Worm (Caenorhabditis elegans) whole organism, L1 larva: ENCODE measurements around the gene hmg-11.

Experiments used
- C34B4.2 ChIP-seq: sonication (generic microtip); optimal IDR thresholded peaks from 2 replicates; lab custom pipeline; 2017; ENCODE audit warnings: mild to moderate bottlenecking, missing genetic modification characterization, missing compliant biosample characterization
- Y116A8C.19 ChIP-seq: sonication (generic microtip); optimal IDR thresholded peaks from 2 replicates; lab custom pipeline; 2016; ENCODE audit warnings: missing compliant biosample characterization, missing genetic modification characterization, borderline replicate concordance
- aly-2 ChIP-seq: fragments of 150-350 bp; optimal IDR thresholded peaks from 2 replicates; lab custom pipeline; 2014; ENCODE audit warnings: missing biosample characterization, missing genetic modification characterization
- ceh-8 ChIP-seq: fragments of 200-800 bp; sonication (Bioruptor generic); optimal IDR thresholded peaks from 2 replicates; lab custom pipeline; 2018; ENCODE audit warnings: mild to moderate bottlenecking, missing genetic modification characterization, moderate library complexity, missing compliant biosample characterization
- dpl-1 ChIP-seq, 3 experiments: fragments of 150-350 bp in 2 of 3; sonication (generic microtip) in 1 of 3; optimal IDR thresholded peaks; 2 replicates each; lab custom pipeline; 2014 to 2017; ENCODE audit warnings: missing biosample characterization in 3 of 3, missing genetic modification characterization in 3 of 3, missing genetic modification reagents in 3 of 3
- efl-1 ChIP-seq, 4 experiments: fragments of 150-350 bp; optimal IDR thresholded peaks in 3 of 4; peaks in 1 of 4; 1 replicate in 1 of 4; 2 replicates in 3 of 4; lab custom pipeline; 2014; ENCODE audit warnings: missing biosample characterization in 2 of 4, missing genetic modification characterization in 2 of 4, missing genetic modification reagents in 2 of 4
- egl-13 ChIP-seq: sonication (generic microtip); optimal IDR thresholded peaks from 2 replicates; lab custom pipeline; 2016; ENCODE audit warnings: missing genotype, missing genetic modification reagents, missing genetic modification characterization, missing compliant biosample characterization
- elt-3 ChIP-seq, 6 experiments: fragments of 150-350 bp in 1 of 6; sonication (generic microtip); optimal IDR thresholded peaks; 2 replicates each; lab custom pipeline; 2017 to 2018; ENCODE audit warnings: missing biosample characterization in 6 of 6, missing genetic modification characterization in 6 of 6, inconsistent platforms in 1 of 6
- fkh-4 ChIP-seq: sonication (generic microtip); optimal IDR thresholded peaks from 2 replicates; lab custom pipeline; 2016; ENCODE audit warnings: missing compliant biosample characterization, missing genetic modification characterization, borderline replicate concordance
- fkh-8 ChIP-seq: sonication (generic microtip); optimal IDR thresholded peaks from 2 replicates; lab custom pipeline; 2016; ENCODE audit warnings: mild to moderate bottlenecking, missing genetic modification characterization, missing compliant biosample characterization
- hlh-17 ChIP-seq: fragments of 200-800 bp; sonication (Bioruptor generic); optimal IDR thresholded peaks from 2 replicates; lab custom pipeline; 2018; ENCODE audit warnings: missing genetic modification characterization, mild to moderate bottlenecking, missing compliant biosample characterization, moderate library complexity, borderline replicate concordance
- irx-1 ChIP-seq: sonication (generic microtip); optimal IDR thresholded peaks from 2 replicates; lab custom pipeline; 2016; ENCODE audit warnings: missing genetic modification characterization, missing compliant biosample characterization
- isw-1 ChIP-seq: fragments of 200-800 bp; sonication (Bioruptor generic); IDR thresholded peaks from 2 replicates; pipeline ENCODE4 v1.3.6; 2022; ENCODE audit warnings: missing genetic modification characterization, missing compliant biosample characterization
- lin-13 ChIP-seq: fragments of 150-350 bp; optimal IDR thresholded peaks from 2 replicates; lab custom pipeline; 2014; ENCODE audit warnings: missing biosample characterization, missing genetic modification reagents, missing genetic modification characterization
- lin-14 ChIP-seq: fragments of 200-800 bp; sonication (Bioruptor generic); optimal IDR thresholded peaks from 2 replicates; lab custom pipeline; 2018; ENCODE audit warnings: mild to moderate bottlenecking, missing genetic modification characterization, moderate library complexity, missing compliant biosample characterization
- lin-35 ChIP-seq, 2 experiments: fragments of 150-350 bp; optimal IDR thresholded peaks; 2 replicates each; lab custom pipeline; 2014; ENCODE audit warnings: missing biosample characterization in 2 of 2, missing genetic modification characterization in 2 of 2, missing genetic modification reagents in 2 of 2
- lin-39 ChIP-seq: fragments of 150-350 bp; optimal IDR thresholded peaks from 2 replicates; lab custom pipeline; 2014; ENCODE audit warnings: missing biosample characterization, missing genetic modification reagents, missing genetic modification characterization
- lsy-2 ChIP-seq, 2 experiments: fragments of 150-350 bp; optimal IDR thresholded peaks; 2 replicates each; lab custom pipeline; 2014; ENCODE audit warnings: missing biosample characterization in 2 of 2, missing genetic modification characterization in 2 of 2
- mab-9 ChIP-seq: fragments of 200-800 bp; sonication (Bioruptor generic); IDR thresholded peaks from 2 replicates; pipeline ENCODE4 v1.3.6; 2022; ENCODE audit warnings: missing genetic modification reagents, missing genetic modification characterization, missing compliant biosample characterization
- mdl-1 ChIP-seq, 2 experiments: fragments of 150-350 bp; optimal IDR thresholded peaks; 2 replicates each; lab custom pipeline; 2014 to 2017; ENCODE audit warnings: missing biosample characterization in 2 of 2, missing genetic modification characterization in 2 of 2, inconsistent platforms in 1 of 2
- nhr-11 ChIP-seq: fragments of 150-350 bp; optimal IDR thresholded peaks from 2 replicates; lab custom pipeline; 2014; ENCODE audit warnings: missing biosample characterization, missing genetic modification characterization
- nhr-12 ChIP-seq: sonication (generic microtip); optimal IDR thresholded peaks from 2 replicates; lab custom pipeline; 2017; ENCODE audit warnings: missing biosample characterization, missing genetic modification characterization
- nhr-20 ChIP-seq: sonication (generic microtip); optimal IDR thresholded peaks from 2 replicates; lab custom pipeline; 2016; ENCODE audit warnings: mild to moderate bottlenecking, missing genetic modification characterization, missing compliant biosample characterization
- nhr-237 ChIP-seq: fragments of 150-350 bp; optimal IDR thresholded peaks from 2 replicates; lab custom pipeline; 2014; ENCODE audit warnings: missing biosample characterization, missing genetic modification characterization
- nhr-71 ChIP-seq: sonication (generic microtip); optimal IDR thresholded peaks from 2 replicates; lab custom pipeline; 2016; ENCODE audit warnings: mild to moderate bottlenecking, missing genetic modification characterization, moderate library complexity, missing compliant biosample characterization
- nhr-77 ChIP-seq: fragments of 150-350 bp; optimal IDR thresholded peaks from 2 replicates; lab custom pipeline; 2014; ENCODE audit warnings: missing biosample characterization, missing genetic modification characterization
- nhr-84 ChIP-seq: sonication (generic microtip); optimal IDR thresholded peaks from 2 replicates; lab custom pipeline; 2017; ENCODE audit warnings: missing biosample characterization, missing genetic modification characterization
- nhr-90 ChIP-seq: sonication (generic microtip); optimal IDR thresholded peaks from 2 replicates; lab custom pipeline; 2016; ENCODE audit warnings: mild to moderate bottlenecking, missing genetic modification characterization, missing compliant biosample characterization; ENCODE audit not compliant: poor library complexity
- skn-1 ChIP-seq: fragments of 150-350 bp; optimal IDR thresholded peaks from 2 replicates; lab custom pipeline; 2014; ENCODE audit warnings: missing biosample characterization, missing genetic modification characterization
- snpc-4 ChIP-seq: fragments of 150-350 bp; optimal IDR thresholded peaks from 2 replicates; lab custom pipeline; 2014; ENCODE audit warnings: missing biosample characterization, missing genetic modification characterization
- tbx-2 ChIP-seq: sonication (generic microtip); optimal IDR thresholded peaks from 2 replicates; lab custom pipeline; 2016; ENCODE audit warnings: missing genetic modification characterization, missing compliant biosample characterization
- unc-130 ChIP-seq: fragments of 150-350 bp; optimal IDR thresholded peaks from 2 replicates; lab custom pipeline; 2017; ENCODE audit warnings: missing biosample characterization, missing genetic modification characterization, inconsistent platforms
- unc-62 ChIP-seq: fragments of 150-350 bp; optimal IDR thresholded peaks from 2 replicates; lab custom pipeline; 2014; ENCODE audit warnings: missing biosample characterization, missing genetic modification reagents, missing genetic modification characterization
- unc-86 ChIP-seq: sonication (generic microtip); optimal IDR thresholded peaks from 2 replicates; lab custom pipeline; 2016; ENCODE audit warnings: missing genetic modification characterization, missing compliant biosample characterization
- unc-98 ChIP-seq: fragments of 200-800 bp; sonication (Bioruptor generic); IDR thresholded peaks from 2 replicates; pipeline ENCODE4 v1.3.6; 2022; ENCODE audit warnings: missing genetic modification characterization, missing compliant biosample characterization
- zag-1 ChIP-seq: fragments of 150-350 bp; optimal IDR thresholded peaks from 2 replicates; lab custom pipeline; 2014; ENCODE audit warnings: missing biosample characterization, missing genetic modification characterization
- zip-4 ChIP-seq: fragments of 200-800 bp; sonication (Bioruptor generic); optimal IDR thresholded peaks from 2 replicates; lab custom pipeline; 2018; ENCODE audit warnings: mild to moderate bottlenecking, missing genetic modification characterization, moderate library complexity, missing compliant biosample characterization
- ztf-11 ChIP-seq, 2 experiments: sonication (generic microtip); optimal IDR thresholded peaks; 2 replicates each; lab custom pipeline; 2016 to 2017; ENCODE audit warnings: missing genetic modification characterization in 2 of 2, missing biosample characterization in 1 of 2, missing compliant biosample characterization in 1 of 2

hmg-11 gene

ce11 chrII:4706359-4706871, 33.5 kb downstream of the hmg-11 start, which contains the start of the genes F10G7.9 and tsn-1 (continued):
- TF ChIP-seq aly-2: no peak
- TF ChIP-seq, all 84 proteins: peak for 27

ce11 chrII:4710120-4710519, 37.2 kb downstream of the hmg-11 start, which contains the start of gene tag-151:
Gene tag-151 (plus strand): TSS chrII:4710277.
- TF ChIP-seq nhr-90 (tag; lab: Kevin White, UChicago): peak; percentile 11
- TF ChIP-seq skn-1 (tag; lab: Kevin White, UChicago): no peak
- no peak for TF ChIP-seq nhr-11 (tag; lab: Kevin White, UChicago)
- TF ChIP-seq efl-1 (optimal IDR thresholded peaks at IDR 0.05; lab: Kevin White, UChicago): no peak
- TF ChIP-seq efl-1 (GFP tag; optimal IDR thresholded peaks at IDR 0.05 in 1 of 2; lab: Kevin White, UChicago): peak in 1 of 2 experiments; percentile 52
- TF ChIP-seq unc-86 (tag; lab: Kevin White, UChicago): no peak
- TF ChIP-seq tbx-2 (tag; lab: Kevin White, UChicago): no peak
- no peak for TF ChIP-seq mdl-1 (tag; optimal IDR thresholded peaks at IDR 0.05; lab: Kevin White, UChicago)
- TF ChIP-seq nhr-77: no peak
- TF ChIP-seq snpc-4: no peak
- TF ChIP-seq lin-13: no peak
- TF ChIP-seq zag-1 (tag; lab: Kevin White, UChicago): no peak
- TF ChIP-seq C34B4.2 (tag; lab: Kevin White, UChicago): no peak
- no peak for TF ChIP-seq ztf-11 (tag; optimal IDR thresholded peaks at IDR 0.05; lab: Kevin White, UChicago)
- no peak for TF ChIP-seq fkh-8 (tag; lab: Kevin White, UChicago)
- peak in 1 of 2 experiments; percentile 1 for TF ChIP-seq lsy-2 (tag; optimal IDR thresholded peaks at IDR 0.05; lab: Kevin White, UChicago)
- no peak for TF ChIP-seq ceh-8 (GFP tag; lab: Kevin White, UChicago)
- no peak for TF ChIP-seq fkh-4
- no peak for TF ChIP-seq dpl-1 (GFP tag; optimal IDR thresholded peaks at IDR 0.05; lab: Kevin White, UChicago)
- no peak for TF ChIP-seq lin-35 (GFP tag; optimal IDR thresholded peaks at IDR 0.05; lab: Kevin White, UChicago)
- no peak for TF ChIP-seq hlh-17 (GFP tag; lab: Kevin White, UChicago)
- no peak for TF ChIP-seq irx-1 (tag; lab: Kevin White, UChicago)
- no peak for TF ChIP-seq isw-1 (GFP tag; lab: Robert Waterston, UW)

ce11 chrII:4710813-4711212, 37.9 kb downstream of the hmg-11 start:
- TF ChIP-seq nhr-237 (tag; lab: Kevin White, UChicago): no peak
- no peak for TF ChIP-seq nhr-71
- TF ChIP-seq zip-4 (GFP tag; lab: Kevin White, UChicago): no peak
- TF ChIP-seq unc-130 (tag; lab: Kevin White, UChicago): no peak
- no peak for TF ChIP-seq unc-62
- TF ChIP-seq nhr-90 (tag; lab: Kevin White, UChicago): no peak
- TF ChIP-seq mab-9 (GFP tag; lab: Robert Waterston, UW): no peak
- TF ChIP-seq lin-39: no peak
- TF ChIP-seq zag-1 (tag; lab: Kevin White, UChicago): no peak
- no peak for TF ChIP-seq nhr-84
- no peak for TF ChIP-seq Y116A8C.19 (tag; lab: Kevin White, UChicago)
- TF ChIP-seq unc-98 (GFP tag; lab: Robert Waterston, UW): no peak
- no peak for TF ChIP-seq lin-14
- TF ChIP-seq nhr-20 (tag; lab: Kevin White, UChicago): no peak
- no peak for TF ChIP-seq ceh-8 (GFP tag; lab: Kevin White, UChicago)
- TF ChIP-seq nhr-12: no peak
- TF ChIP-seq elt-3 (tag; optimal IDR thresholded peaks at IDR 0.05; lab: Kevin White, UChicago): no peak
- no peak for TF ChIP-seq egl-13 (tag; lab: Kevin White, UChicago)
- no peak for TF ChIP-seq nhr-77
